Worm (Caenorhabditis elegans): ENCODE results near the gene sqt-3.

DNA sequence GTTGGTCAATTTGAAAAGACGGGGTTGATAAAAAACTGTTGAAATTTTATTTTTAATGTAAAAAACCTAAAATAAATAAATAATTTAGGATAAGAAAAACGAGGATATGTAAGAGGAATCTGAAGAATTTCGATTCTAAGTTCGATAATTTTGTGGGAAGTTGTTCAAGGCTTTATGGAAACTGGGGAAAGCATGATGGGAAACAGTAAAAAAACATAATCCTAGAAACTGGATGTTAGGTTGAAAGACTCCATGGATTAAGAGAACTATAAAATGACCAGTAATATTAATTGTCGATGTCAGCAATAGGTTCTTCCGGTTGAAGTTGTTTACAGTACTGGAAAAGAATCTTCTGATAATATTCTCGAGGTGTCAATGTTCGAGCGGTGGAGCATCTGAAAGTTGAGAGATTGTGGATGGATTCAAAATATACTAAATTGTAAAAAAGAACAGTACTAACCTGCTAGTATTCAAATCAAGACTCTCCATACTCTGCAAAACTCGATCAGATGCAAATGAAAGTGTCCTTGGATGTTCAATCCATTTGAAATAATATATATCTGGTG, 32.2 kb upstream of the sqt-3 start:
- TF ChIP-seq ref-1 (GFP tag; conservative IDR thresholded peaks at IDR 0.05) (no peak), ztf-29 (GFP tag; IDR thresholded peaks at IDR 0.05) (no peak), ztf-23 (GFP tag; IDR thresholded peaks at IDR 0.05) (no peak), med-1 (GFP tag; optimal IDR thresholded peaks at IDR 0.05; ENCODE audit: insufficient read depth) (no peak), flt-1 (GFP tag; IDR thresholded peaks at IDR 0.05) (no peak), tab-1 (GFP tag; IDR thresholded peaks at IDR 0.05) (no peak), klf-2 (GFP tag; conservative IDR thresholded peaks at IDR 0.05) (no peak), cog-1 (tag; optimal IDR thresholded peaks at IDR 0.05) (no peak), T22C8.4 (GFP tag; IDR thresholded peaks at IDR 0.05) (no peak)

Measured in whole organism, midembryonic.